Fruit fly (Drosophila melanogaster) whole organism, adult: ENCODE measurements around the gene CG32432.

Source experiments
- CG11617 ChIP-seq: fragments of 200-800 bp; sonication (Bioruptor generic); optimal IDR thresholded peaks from 2 replicates; lab custom pipeline; 2017; ENCODE audit warnings: mild to moderate bottlenecking, missing biosample characterization, missing genetic modification reagents, missing genetic modification characterization
- CG12768 ChIP-seq: fragments of 200-800 bp; sonication (Bioruptor generic); optimal IDR thresholded peaks from 2 replicates; lab custom pipeline; 2017; ENCODE audit warnings: missing biosample characterization, missing genetic modification characterization, mild to moderate bottlenecking, moderate library complexity, missing genetic modification reagents
- CG14711 ChIP-seq: fragments of 200-800 bp; sonication (Bioruptor generic); optimal IDR thresholded peaks from 2 replicates; lab custom pipeline; 2018; ENCODE audit warnings: missing biosample characterization, mild to moderate bottlenecking, missing genetic modification characterization, moderate library complexity
- CG1620 ChIP-seq: fragments of 200-800 bp; sonication (Bioruptor generic); optimal IDR thresholded peaks from 2 replicates; lab custom pipeline; 2016; ENCODE audit warnings: missing biosample characterization, missing genetic modification characterization
- CG33017 ChIP-seq: fragments of 200-800 bp; sonication (Bioruptor generic); optimal IDR thresholded peaks from 2 replicates; lab custom pipeline; 2018; ENCODE audit warnings: missing biosample characterization, mild to moderate bottlenecking, missing genetic modification characterization, moderate library complexity
- CG5204 ChIP-seq: fragments of 200-800 bp; sonication (Bioruptor generic); optimal IDR thresholded peaks from 2 replicates; lab custom pipeline; 2016; ENCODE audit warnings: missing biosample characterization, missing genetic modification characterization
- CG7045 ChIP-seq: fragments of 200-800 bp; sonication (Bioruptor generic); optimal IDR thresholded peaks from 2 replicates; lab custom pipeline; 2017; ENCODE audit warnings: missing biosample characterization, mild to moderate bottlenecking, missing genetic modification characterization
- CG7101 ChIP-seq: fragments of 200-800 bp; sonication (Bioruptor generic); optimal IDR thresholded peaks from 2 replicates; lab custom pipeline; 2018; ENCODE audit warnings: missing biosample characterization, mild to moderate bottlenecking, missing genetic modification characterization, moderate library complexity
- Clk ChIP-seq: fragments of 200-800 bp; sonication (Bioruptor generic); optimal IDR thresholded peaks from 2 replicates; lab custom pipeline; 2017; ENCODE audit warnings: missing biosample characterization, missing genetic modification characterization
- Crg-1 ChIP-seq: fragments of 200-800 bp; sonication (Bioruptor generic); optimal IDR thresholded peaks from 2 replicates; lab custom pipeline; 2016; ENCODE audit warnings: missing biosample characterization, missing genetic modification characterization
- Hr96 ChIP-seq: fragments of 200-800 bp; sonication (Bioruptor generic); optimal IDR thresholded peaks from 2 replicates; lab custom pipeline; 2016; ENCODE audit warnings: missing biosample characterization, missing genetic modification characterization
- bab1 ChIP-seq: fragments of 200-800 bp; sonication (Bioruptor generic); optimal IDR thresholded peaks from 3 replicates; lab custom pipeline; 2019; ENCODE audit warnings: missing biosample characterization, mild to moderate bottlenecking, missing genetic modification characterization, moderate library complexity
- cic ChIP-seq: fragments of 200-800 bp; sonication (Bioruptor generic); optimal IDR thresholded peaks from 2 replicates; lab custom pipeline; 2017; ENCODE audit warnings: missing biosample characterization, mild to moderate bottlenecking, missing genetic modification characterization, moderate library complexity
- cnc ChIP-seq, 2 experiments: fragments of >200 bp; optimal IDR thresholded peaks; 2 replicates each; lab custom pipeline; 2017
- kay ChIP-seq: fragments of 200-800 bp; sonication (Bioruptor generic); peaks from one replicate; lab custom pipeline; 2016; ENCODE audit warnings: missing biosample characterization, missing genetic modification characterization, borderline replicate concordance
- ovo ChIP-seq: fragments of 200-800 bp; sonication (Bioruptor generic); optimal IDR thresholded peaks from 2 replicates; lab custom pipeline; 2016; ENCODE audit warnings: missing biosample characterization, missing genetic modification characterization
- pad ChIP-seq: fragments of 200-800 bp; sonication (Bioruptor generic); optimal IDR thresholded peaks from 3 replicates; lab custom pipeline; 2017; ENCODE audit warnings: missing biosample characterization, missing genetic modification characterization, mild to moderate bottlenecking, moderate library complexity, missing genetic modification reagents
- tj ChIP-seq: fragments of 200-800 bp; sonication (Bioruptor generic); optimal IDR thresholded peaks from 3 replicates; lab custom pipeline; 2017; ENCODE audit warnings: missing biosample characterization, mild to moderate bottlenecking, missing genetic modification characterization, moderate library complexity
- toe ChIP-seq: fragments of 200-800 bp; sonication (Bioruptor generic); optimal IDR thresholded peaks from 2 replicates; lab custom pipeline; 2016; ENCODE audit warnings: missing biosample characterization, missing genetic modification characterization

Gene CG32432

DNA sequence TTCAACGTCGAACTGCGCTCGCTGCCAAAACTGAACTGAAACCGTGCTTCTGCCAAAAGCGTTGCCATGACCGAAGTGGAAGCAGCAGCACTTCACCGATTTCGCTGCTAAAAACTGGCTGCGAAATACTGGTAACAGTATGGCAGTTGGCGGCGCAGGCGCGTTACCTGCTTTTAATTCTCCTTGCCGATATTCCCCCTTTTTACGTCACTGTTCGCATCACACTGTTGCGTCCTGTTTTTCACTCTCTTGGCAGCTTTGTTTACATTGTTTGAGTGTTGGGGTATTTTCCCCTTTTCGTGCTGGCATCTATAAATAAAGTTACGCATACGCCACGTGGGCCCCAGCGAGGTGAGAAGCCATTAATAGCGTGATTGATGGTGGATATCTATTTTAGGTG, at the start of gene CG32432:
Gene CG32432, minus strand, starts transcription at position 17 of the 400 bp plus-strand sequence.
- peak; percentile 76 for TF ChIP-seq pad (GFP tag; lab: Kevin White, UChicago)
- no peak for TF ChIP-seq ovo

DNA sequence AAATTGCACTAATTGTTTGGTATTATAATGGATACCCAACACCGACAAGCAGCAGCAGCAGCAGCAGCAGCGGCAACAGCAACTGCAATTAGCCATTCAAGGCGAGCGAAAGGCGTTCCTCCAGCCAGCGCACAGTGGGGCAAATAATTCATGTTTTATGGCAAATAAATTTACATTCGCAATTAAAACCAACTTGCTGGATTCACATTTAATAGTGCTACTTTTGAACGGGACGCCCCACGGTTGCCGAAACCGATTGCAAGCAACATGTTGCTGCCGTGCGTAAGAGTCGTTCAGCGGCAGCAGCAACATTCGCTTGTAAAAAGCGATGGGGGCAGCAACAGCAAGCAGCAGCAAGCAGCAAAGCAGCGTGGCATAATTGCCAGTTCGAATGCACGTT, 48.7 kb upstream of the CG32432 start:
- TF ChIP-seq kay (GFP tag; lab: Kevin White, UChicago): no peak
- no peak for TF ChIP-seq Hr96
- no peak for TF ChIP-seq cic (GFP tag; lab: Kevin White, UChicago)

DNA sequence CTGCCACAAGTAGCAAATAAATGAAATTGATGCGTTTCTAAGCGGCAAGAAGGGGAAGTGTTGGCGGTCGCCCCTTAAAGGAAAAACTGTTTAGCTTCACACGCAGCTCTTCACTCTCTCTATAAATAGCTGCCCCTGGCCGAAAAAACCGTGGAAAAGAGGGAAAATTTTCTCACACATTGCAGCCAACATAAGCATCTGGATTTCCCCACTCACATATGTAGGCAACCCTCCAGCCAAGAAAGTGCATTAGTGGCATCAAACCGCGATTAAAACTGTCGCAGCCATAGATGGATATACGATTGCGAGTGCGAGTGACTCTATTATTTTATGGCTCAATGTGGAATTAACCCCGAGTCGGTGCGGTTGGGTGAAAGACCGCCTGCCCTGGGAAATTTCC, 47.6 kb upstream of the CG32432 start:
- TF ChIP-seq kay (GFP tag; lab: Kevin White, UChicago) (no peak), toe (GFP tag; lab: Kevin White, UChicago) (no peak)

DNA sequence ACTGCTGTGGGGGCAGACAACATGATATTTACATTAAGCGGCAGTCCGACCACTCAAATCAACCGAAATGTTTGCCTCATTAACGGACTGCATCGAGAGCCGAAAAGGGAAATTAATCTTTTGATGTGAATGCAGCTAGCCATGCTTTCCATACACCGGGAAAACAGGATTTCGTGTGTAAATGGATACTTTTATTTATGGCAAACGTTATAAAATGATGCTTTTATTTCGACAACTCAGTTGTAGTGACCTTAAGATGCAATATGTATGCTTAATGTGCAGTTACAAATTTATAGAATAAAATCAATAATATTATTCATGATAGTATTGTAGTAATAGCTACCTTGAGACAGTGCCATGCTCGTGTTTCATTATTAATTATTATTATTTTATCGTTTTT, 46.5 kb upstream of the CG32432 start:
- TF ChIP-seq cic (GFP tag; lab: Kevin White, UChicago) (no peak), CG11617 (no peak), cnc (optimal IDR thresholded peaks at IDR 0.05; lab: Kevin White, UChicago) (no peak), Clk (GFP tag; lab: Kevin White, UChicago) (no peak), pad (GFP tag; lab: Kevin White, UChicago) (no peak), Crg-1 (GFP tag; lab: Kevin White, UChicago) (no peak), CG12768 (GFP tag; lab: Kevin White, UChicago) (no peak), CG33017 (tag; lab: Kevin White, UChicago) (no peak), toe (GFP tag; lab: Kevin White, UChicago) (no peak)

DNA sequence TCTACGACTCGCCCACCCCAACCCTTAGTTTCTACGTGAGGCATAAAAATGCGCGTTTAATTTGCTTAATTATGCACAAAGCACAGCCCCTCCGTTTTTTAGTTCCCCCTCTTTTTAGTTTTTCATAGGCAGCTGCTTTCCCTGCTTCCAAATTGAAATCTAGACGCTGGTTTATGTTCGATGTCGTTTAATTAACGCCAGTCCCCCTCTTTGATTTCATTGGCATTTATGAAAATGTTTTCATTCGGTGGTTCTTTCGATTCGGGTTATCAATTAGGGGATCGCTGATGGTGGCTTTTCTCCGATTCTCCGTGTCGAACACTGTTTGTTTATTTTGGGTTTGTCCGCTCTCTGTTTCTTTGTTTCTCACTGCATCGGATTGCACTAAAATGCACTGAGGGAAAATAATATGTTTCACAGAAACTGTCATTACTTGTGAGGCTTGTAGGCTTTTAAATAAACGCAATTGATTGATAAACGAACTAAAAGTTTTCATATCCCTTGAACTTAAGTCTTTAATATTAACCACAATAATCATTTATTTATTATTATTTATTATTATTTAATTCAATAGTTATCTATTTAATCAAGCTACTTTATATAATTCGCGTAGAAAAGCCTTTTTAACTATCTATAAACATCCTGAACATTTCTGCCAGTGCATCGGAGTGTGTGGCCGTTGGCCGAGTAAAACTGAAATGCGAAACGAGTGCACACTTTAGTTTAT, 45.2 kb upstream of the CG32432 start:
- TF ChIP-seq pad (GFP tag; lab: Kevin White, UChicago) (peak; percentile 54), bab1 (GFP tag; lab: Kevin White, UChicago) (peak; percentile 77), CG7101 (peak; percentile 49), tj (GFP tag; lab: Kevin White, UChicago) (no peak), cic (GFP tag; lab: Kevin White, UChicago) (no peak), cnc (optimal IDR thresholded peaks at IDR 0.05; lab: Kevin White, UChicago) (no peak), CG14711 (tag; lab: Kevin White, UChicago) (peak; percentile 57), CG5204 (GFP tag; lab: Kevin White, UChicago) (no peak), CG11617 (peak; percentile 51)

DNA sequence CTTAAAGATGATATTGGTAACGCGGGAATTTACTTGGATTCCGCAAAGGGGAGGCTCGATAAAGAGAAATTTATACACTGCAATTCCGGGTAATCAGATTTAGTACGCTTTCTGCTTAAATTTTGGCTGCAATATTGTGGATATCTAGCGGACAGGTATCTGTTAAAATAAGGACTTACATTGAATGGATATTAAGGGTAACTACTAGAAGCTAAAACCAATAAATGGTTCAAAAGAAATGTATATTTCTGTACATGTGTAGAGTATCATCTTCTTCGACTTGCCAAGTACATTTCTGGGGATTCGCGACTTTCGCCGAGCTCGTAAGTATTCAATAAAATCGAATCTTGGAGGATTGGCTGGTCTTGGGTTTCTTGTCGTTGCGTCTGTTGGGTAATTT, 44.4 kb upstream of the CG32432 start:
- no peak for TF ChIP-seq CG33017 (tag; lab: Kevin White, UChicago)
- no peak for TF ChIP-seq toe (GFP tag; lab: Kevin White, UChicago)
- no peak for TF ChIP-seq kay (GFP tag; lab: Kevin White, UChicago)
- TF ChIP-seq bab1 (GFP tag; lab: Kevin White, UChicago): no peak
- TF ChIP-seq CG7045 (GFP tag; lab: Kevin White, UChicago): no peak
- TF ChIP-seq CG1620 (GFP tag; lab: Kevin White, UChicago): no peak
- no peak for TF ChIP-seq tj (GFP tag; lab: Kevin White, UChicago)
- no peak for TF ChIP-seq CG5204 (GFP tag; lab: Kevin White, UChicago)

DNA sequence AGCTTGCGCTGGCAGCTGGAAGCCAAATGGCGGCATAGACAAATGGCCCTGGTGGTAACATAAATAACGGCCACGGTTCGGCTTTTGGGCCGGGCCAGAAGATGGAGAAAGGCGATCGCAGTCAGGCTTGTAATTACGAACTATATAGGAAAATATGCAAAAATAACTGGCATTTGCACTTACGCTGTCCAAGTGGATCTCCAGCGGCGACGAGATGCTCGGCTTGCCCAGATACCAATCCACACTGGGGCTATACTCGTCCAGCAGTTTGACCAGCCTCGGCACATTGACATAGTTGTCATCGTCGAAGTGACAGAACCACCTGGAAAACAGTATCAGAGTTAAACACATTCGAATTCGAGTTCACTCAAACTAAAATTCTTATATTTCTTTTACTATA, 42.5 kb upstream of the CG32432 start, which contains the start of gene CG10589:
Gene CG10589, plus strand, starts transcription at position 301 of the 400 bp plus-strand sequence.
- no peak for TF ChIP-seq CG1620 (GFP tag; lab: Kevin White, UChicago)
- TF ChIP-seq Crg-1 (GFP tag; lab: Kevin White, UChicago): no peak
- no peak for TF ChIP-seq bab1 (GFP tag; lab: Kevin White, UChicago)
- no peak for TF ChIP-seq ovo
- TF ChIP-seq Clk (GFP tag; lab: Kevin White, UChicago): no peak
- no peak for TF ChIP-seq CG11617
- no peak for TF ChIP-seq cic (GFP tag; lab: Kevin White, UChicago)
- TF ChIP-seq kay (GFP tag; lab: Kevin White, UChicago): no peak
- TF ChIP-seq Hr96: no peak
- no peak for TF ChIP-seq toe (GFP tag; lab: Kevin White, UChicago)
- TF ChIP-seq tj (GFP tag; lab: Kevin White, UChicago): no peak
- no peak for TF ChIP-seq pad (GFP tag; lab: Kevin White, UChicago)
- TF ChIP-seq CG7045 (GFP tag; lab: Kevin White, UChicago): no peak
- no peak for TF ChIP-seq cnc (optimal IDR thresholded peaks at IDR 0.05; lab: Kevin White, UChicago)

DNA sequence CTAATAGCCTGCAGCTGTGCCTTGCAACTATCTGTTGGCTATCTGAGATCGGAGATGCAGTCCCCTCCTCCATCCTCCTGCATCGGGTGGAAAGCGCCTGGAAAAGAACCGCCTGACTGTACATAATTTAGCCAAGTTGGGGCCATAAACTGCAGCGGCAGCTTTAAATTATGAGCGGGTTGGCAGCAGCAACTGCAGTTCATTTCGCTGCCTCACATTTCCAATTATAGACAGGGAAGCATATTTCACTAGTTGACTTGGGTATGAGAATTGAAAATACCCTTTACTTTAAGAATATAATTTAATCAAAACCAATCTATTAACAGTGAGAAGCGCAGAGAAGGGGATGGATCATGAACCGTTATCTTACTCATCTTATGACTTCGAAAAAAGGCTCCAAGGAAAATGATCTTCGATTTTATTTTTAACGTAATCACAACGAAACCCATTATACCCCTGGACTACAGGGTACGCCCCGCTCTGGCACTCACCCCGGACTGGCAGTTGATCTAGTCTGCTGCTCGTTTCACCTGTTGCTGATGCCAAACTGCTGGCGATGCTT, 38.1 kb upstream of the CG32432 start:
- TF ChIP-seq bab1 (GFP tag; lab: Kevin White, UChicago) (peak; percentile 93), CG7101 (peak; percentile 23), Hr96 (peak; percentile 7), CG7045 (GFP tag; lab: Kevin White, UChicago) (no peak), cnc (optimal IDR thresholded peaks at IDR 0.05; lab: Kevin White, UChicago) (no peak), ovo (no peak), CG1620 (GFP tag; lab: Kevin White, UChicago) (peak; percentile 27), pad (GFP tag; lab: Kevin White, UChicago) (peak; percentile 25), tj (GFP tag; lab: Kevin White, UChicago) (peak; percentile 99), toe (GFP tag; lab: Kevin White, UChicago) (no peak), cic (GFP tag; lab: Kevin White, UChicago) (no peak), CG11617 (no peak), Crg-1 (GFP tag; lab: Kevin White, UChicago) (peak; percentile 27), Clk (GFP tag; lab: Kevin White, UChicago) (no peak), CG14711 (tag; lab: Kevin White, UChicago) (peak; percentile 58)
